Fruit fly (Drosophila melanogaster) whole organism, embryonic: ENCODE measurements around the gene CG31265.

Experiments used
- ATbp ChIP-seq: fragments of 200-800 bp; sonication (Bioruptor generic); optimal IDR thresholded peaks from 2 replicates; lab custom pipeline; 2017; ENCODE audit warnings: missing biosample characterization, mild to moderate bottlenecking, missing genetic modification characterization, missing genetic modification reagents
- Asciz ChIP-seq: fragments of 200-800 bp; sonication (Bioruptor generic); optimal IDR thresholded peaks from 2 replicates; lab custom pipeline; 2017; ENCODE audit warnings: missing biosample characterization, mild to moderate bottlenecking, missing genetic modification characterization, missing genetic modification reagents
- Bdp1 ChIP-seq: fragments of 200-800 bp; sonication (Bioruptor generic); optimal IDR thresholded peaks from 3 replicates; lab custom pipeline; 2016; ENCODE audit warnings: missing biosample characterization, missing genetic modification characterization
- Blimp-1 ChIP-seq: fragments of 200-800 bp; sonication (Bioruptor generic); optimal IDR thresholded peaks from 3 replicates; lab custom pipeline; 2018; ENCODE audit warnings: missing biosample characterization, missing genetic modification characterization, mild to moderate bottlenecking, moderate library complexity, missing genetic modification reagents
- CG10209 ChIP-seq: fragments of 200-800 bp; sonication (Bioruptor generic); optimal IDR thresholded peaks from 3 replicates; lab custom pipeline; 2017; ENCODE audit warnings: missing biosample characterization, mild to moderate bottlenecking, missing genetic modification characterization, missing genetic modification reagents
- CG1024 ChIP-seq: fragments of 200-800 bp; sonication (Bioruptor generic); IDR thresholded peaks from 2 replicates; pipeline ENCODE4 v1.3.6; 2022; ENCODE audit warnings: missing biosample characterization, missing genetic modification characterization
- CG10274 ChIP-seq: fragments of 200-800 bp; sonication (Bioruptor generic); optimal IDR thresholded peaks from 3 replicates; lab custom pipeline; 2017; ENCODE audit warnings: missing biosample characterization, mild to moderate bottlenecking, missing genetic modification characterization
- CG10431 ChIP-seq: fragments of 200-800 bp; sonication (Bioruptor generic); optimal IDR thresholded peaks from 3 replicates; lab custom pipeline; 2018; ENCODE audit warnings: missing biosample characterization, mild to moderate bottlenecking, missing genetic modification characterization
- CG10543 ChIP-seq: fragments of 200-800 bp; sonication (Bioruptor generic); optimal IDR thresholded peaks from 3 replicates; lab custom pipeline; 2017; ENCODE audit warnings: missing biosample characterization, mild to moderate bottlenecking, missing genetic modification characterization, moderate library complexity
- CG11723 ChIP-seq: fragments of 200-800 bp; sonication (Bioruptor generic); optimal IDR thresholded peaks from 2 replicates; lab custom pipeline; 2017; ENCODE audit warnings: missing biosample characterization, mild to moderate bottlenecking, missing genetic modification characterization
- CG1233 ChIP-seq: fragments of 200-800 bp; sonication (Bioruptor generic); optimal IDR thresholded peaks from 4 replicates; lab custom pipeline; 2018; ENCODE audit warnings: missing biosample characterization, mild to moderate bottlenecking, missing genetic modification characterization
- CG13296 ChIP-seq: fragments of 200-800 bp; sonication (Bioruptor generic); optimal IDR thresholded peaks from 3 replicates; lab custom pipeline; 2018; ENCODE audit warnings: missing biosample characterization, mild to moderate bottlenecking, missing genetic modification characterization
- CG13424 ChIP-seq: fragments of 200-800 bp; sonication (Bioruptor generic); optimal IDR thresholded peaks from 2 replicates; lab custom pipeline; 2019; ENCODE audit warnings: missing biosample characterization, mild to moderate bottlenecking, missing genetic modification characterization, moderate library complexity
- CG15011 ChIP-seq: fragments of 200-800 bp; sonication (Bioruptor generic); optimal IDR thresholded peaks from 3 replicates; lab custom pipeline; 2018; ENCODE audit warnings: missing biosample characterization, mild to moderate bottlenecking, missing genetic modification characterization
- CG15601 ChIP-seq: fragments of 200-800 bp; sonication (Bioruptor generic); optimal IDR thresholded peaks from 3 replicates; lab custom pipeline; 2019; ENCODE audit warnings: missing biosample characterization, mild to moderate bottlenecking, missing genetic modification characterization, moderate library complexity
- CG18011 ChIP-seq: fragments of 200-800 bp; sonication (Bioruptor generic); optimal IDR thresholded peaks from 2 replicates; lab custom pipeline; 2017; ENCODE audit warnings: missing biosample characterization, missing genetic modification characterization, mild to moderate bottlenecking, moderate library complexity, missing genotype
- CG18599 ChIP-seq: fragments of 200-800 bp; sonication (Bioruptor generic); optimal IDR thresholded peaks from 3 replicates; lab custom pipeline; 2017; ENCODE audit warnings: missing biosample characterization, missing genetic modification characterization, mild to moderate bottlenecking, moderate library complexity, missing genetic modification reagents
- CG2678 ChIP-seq: fragments of 200-800 bp; sonication (Bioruptor generic); optimal IDR thresholded peaks from 3 replicates; lab custom pipeline; 2019; ENCODE audit warnings: missing biosample characterization, mild to moderate bottlenecking, missing genetic modification characterization, moderate library complexity
- CG2712 ChIP-seq: fragments of 200-800 bp; optimal IDR thresholded peaks from 3 replicates; lab custom pipeline; 2019; ENCODE audit warnings: missing biosample characterization, mild to moderate bottlenecking, missing genetic modification characterization, moderate library complexity
- CG31365 ChIP-seq: fragments of 200-800 bp; sonication (Bioruptor generic); optimal IDR thresholded peaks from 2 replicates; lab custom pipeline; 2018; ENCODE audit warnings: missing biosample characterization, mild to moderate bottlenecking, missing genetic modification characterization
- CG33557 ChIP-seq: fragments of 200-800 bp; sonication (Bioruptor generic); optimal IDR thresholded peaks from 2 replicates; lab custom pipeline; 2019; ENCODE audit warnings: missing biosample characterization, mild to moderate bottlenecking, missing genetic modification characterization, moderate library complexity
- CG3407 ChIP-seq: fragments of 200-800 bp; sonication (Bioruptor generic); optimal IDR thresholded peaks from 2 replicates; lab custom pipeline; 2018; ENCODE audit warnings: missing biosample characterization, mild to moderate bottlenecking, missing genetic modification characterization
- CG4328 ChIP-seq: fragments of 200-800 bp; sonication (Bioruptor generic); optimal IDR thresholded peaks from 3 replicates; lab custom pipeline; 2017; ENCODE audit warnings: missing biosample characterization, missing genetic modification reagents, missing genetic modification characterization
- CG4360 ChIP-seq: fragments of 200-800 bp; sonication (Bioruptor generic); IDR thresholded peaks from 2 replicates; pipeline ENCODE4 v1.3.6; 2022; ENCODE audit warnings: missing biosample characterization, missing genetic modification characterization
- CG4707 ChIP-seq: fragments of 200-800 bp; sonication (Bioruptor generic); optimal IDR thresholded peaks from 2 replicates; lab custom pipeline; 2018; ENCODE audit warnings: missing biosample characterization, mild to moderate bottlenecking, missing genetic modification characterization, moderate library complexity
- CG4854 ChIP-seq: fragments of 200-800 bp; sonication (Bioruptor generic); optimal IDR thresholded peaks from 2 replicates; lab custom pipeline; 2016; ENCODE audit warnings: missing biosample characterization, missing genetic modification characterization, inconsistent platforms
- CG6765 ChIP-seq: fragments of 200-800 bp; sonication (Bioruptor generic); optimal IDR thresholded peaks from 3 replicates; lab custom pipeline; 2017; ENCODE audit warnings: missing biosample characterization, mild to moderate bottlenecking, missing genetic modification characterization
- CG6813 ChIP-seq: fragments of 200-800 bp; sonication (Bioruptor generic); optimal IDR thresholded peaks from 2 replicates; lab custom pipeline; 2017; ENCODE audit warnings: missing biosample characterization, missing genetic modification characterization, mild to moderate bottlenecking, moderate library complexity, missing genetic modification reagents
- CG6854 ChIP-seq: fragments of 200-800 bp; sonication (Bioruptor generic); optimal IDR thresholded peaks from 3 replicates; lab custom pipeline; 2017; ENCODE audit warnings: missing biosample characterization, mild to moderate bottlenecking, missing genetic modification characterization
- CG7987 ChIP-seq: fragments of 200-800 bp; sonication (Bioruptor generic); optimal IDR thresholded peaks from 2 replicates; lab custom pipeline; 2018; ENCODE audit warnings: missing biosample characterization, mild to moderate bottlenecking, missing genetic modification characterization, moderate library complexity
- CG8281 ChIP-seq: fragments of 200-800 bp; sonication (Bioruptor generic); optimal IDR thresholded peaks from 2 replicates; lab custom pipeline; 2018; ENCODE audit warnings: missing biosample characterization, mild to moderate bottlenecking, missing genetic modification characterization, moderate library complexity
- Eip74EF ChIP-seq, 2 experiments: fragments of 200-800 bp in 1 of 2; fragments of >200 bp in 1 of 2; sonication (Bioruptor generic) in 1 of 2; optimal IDR thresholded peaks; 2 replicates each; lab custom pipeline; 2017 to 2019; ENCODE audit warnings: missing biosample characterization in 2 of 2, missing genetic modification characterization in 2 of 2, mild to moderate bottlenecking in 1 of 2, moderate library complexity in 1 of 2
- HmgZ ChIP-seq: fragments of 200-800 bp; sonication (Bioruptor generic); optimal IDR thresholded peaks from 2 replicates; lab custom pipeline; 2018; ENCODE audit warnings: missing biosample characterization, mild to moderate bottlenecking, missing genetic modification characterization
- Hsf ChIP-seq: fragments of 200-800 bp; sonication (Bioruptor generic); optimal IDR thresholded peaks from 3 replicates; lab custom pipeline; 2016; ENCODE audit warnings: missing biosample characterization, missing genetic modification characterization
- Med ChIP-seq: fragments of 200-800 bp; sonication (Bioruptor generic); peaks from one replicate; lab custom pipeline; 2016; ENCODE audit warnings: missing biosample characterization, missing genetic modification characterization, mild to moderate bottlenecking, inconsistent platforms, moderate library complexity
- Poxn ChIP-seq: fragments of 200-800 bp; sonication (Bioruptor generic); IDR thresholded peaks from 2 replicates; pipeline ENCODE4 v1.3.6; 2022; ENCODE audit warnings: missing biosample characterization, missing genetic modification characterization
- Tbp ChIP-seq: fragments of >200 bp; optimal IDR thresholded peaks from 2 replicates; lab custom pipeline; 2018; ENCODE audit warnings: missing biosample characterization, missing genetic modification characterization
- ato ChIP-seq: fragments of 200-800 bp; sonication (Bioruptor generic); IDR thresholded peaks from 2 replicates; pipeline ENCODE4 v1.3.6; 2022; ENCODE audit warnings: missing biosample characterization, missing genetic modification characterization; ENCODE audit not compliant: partially characterized antibody
- exex ChIP-seq: fragments of 200-800 bp; sonication (Bioruptor generic); optimal IDR thresholded peaks from 4 replicates; lab custom pipeline; 2018; ENCODE audit warnings: missing biosample characterization, mild to moderate bottlenecking, missing genetic modification characterization, moderate library complexity
- lab ChIP-seq: fragments of 200-800 bp; sonication (Bioruptor generic); optimal IDR thresholded peaks from 3 replicates; lab custom pipeline; 2017; ENCODE audit warnings: missing biosample characterization, missing genetic modification characterization, mild to moderate bottlenecking, moderate library complexity, missing genetic modification reagents
- lola ChIP-seq, 3 experiments: fragments of >200 bp in 2 of 3; fragments of 200-800 bp in 1 of 3; sonication (Bioruptor generic) in 1 of 3; optimal IDR thresholded peaks; 2 replicates each; lab custom pipeline; 2017 to 2019; ENCODE audit warnings: missing biosample characterization in 3 of 3, missing genetic modification characterization in 3 of 3, mild to moderate bottlenecking in 1 of 3, moderate library complexity in 1 of 3
- nau ChIP-seq: fragments of 200-800 bp; sonication (Bioruptor generic); optimal IDR thresholded peaks from 3 replicates; lab custom pipeline; 2017; ENCODE audit warnings: missing biosample characterization, mild to moderate bottlenecking, missing genetic modification characterization, missing genetic modification reagents
- nerfin-1 ChIP-seq: fragments of 200-800 bp; sonication (Bioruptor generic); optimal IDR thresholded peaks from 3 replicates; lab custom pipeline; 2019; ENCODE audit warnings: missing biosample characterization, mild to moderate bottlenecking, missing genetic modification characterization, moderate library complexity
- pnt ChIP-seq: fragments of 200-800 bp; sonication (Bioruptor generic); optimal IDR thresholded peaks from 3 replicates; lab custom pipeline; 2016; ENCODE audit warnings: missing biosample characterization, missing genetic modification characterization
- salm ChIP-seq: fragments of 200-800 bp; sonication (Bioruptor generic); optimal IDR thresholded peaks from 2 replicates; lab custom pipeline; 2018; ENCODE audit warnings: missing biosample characterization, mild to moderate bottlenecking, missing genetic modification characterization
- sd ChIP-seq: fragments of 200-800 bp; sonication (Bioruptor generic); optimal IDR thresholded peaks from 3 replicates; lab custom pipeline; 2018; ENCODE audit warnings: missing biosample characterization, mild to moderate bottlenecking, missing genetic modification characterization, moderate library complexity
- sens ChIP-seq: fragments of 200-800 bp; sonication (Bioruptor generic); peaks from one replicate; lab custom pipeline; 2016; ENCODE audit warnings: missing biosample characterization, missing genetic modification characterization
- sug ChIP-seq: fragments of 200-800 bp; optimal IDR thresholded peaks from 2 replicates; lab custom pipeline; 2019; ENCODE audit warnings: missing biosample characterization, mild to moderate bottlenecking, missing genetic modification characterization, moderate library complexity

Gene CG31265

DNA sequence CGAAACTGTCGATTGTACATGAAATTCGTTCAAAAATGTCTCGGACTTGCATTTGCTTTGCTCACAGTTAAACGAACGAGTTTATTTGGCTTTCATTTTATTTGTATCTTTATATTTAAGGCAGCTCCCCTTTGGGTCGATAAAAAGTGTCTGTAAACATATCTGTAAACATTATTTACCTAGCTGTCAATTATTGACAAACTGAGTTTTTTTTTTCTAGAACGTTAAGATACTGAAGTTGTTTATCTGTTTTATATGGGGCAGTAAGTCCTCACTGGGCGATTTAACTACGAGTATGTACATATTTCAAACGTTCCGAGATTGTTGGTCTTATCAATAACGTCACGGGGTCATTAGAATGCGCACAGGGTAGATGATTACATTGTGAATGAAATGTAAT is 12.3 kb upstream of the CG31265 start (continued):
- peak; percentile 4 for TF ChIP-seq CG7987 (GFP tag; lab: Kevin White, UChicago)
- TF ChIP-seq CG31365 (tag; lab: Kevin White, UChicago): no peak
- peak; percentile 50 for TF ChIP-seq Asciz (GFP tag; lab: Kevin White, UChicago)
- TF ChIP-seq CG13424 (tag; lab: Kevin White, UChicago): peak; percentile 22
- peak; percentile 32 for TF ChIP-seq sd (tag; lab: Kevin White, UChicago)
- peak; percentile 48 for TF ChIP-seq exex (tag; lab: Kevin White, UChicago)
- TF ChIP-seq lola (GFP tag; optimal IDR thresholded peaks at IDR 0.05; lab: Kevin White, UChicago): peak in 1 of 3 experiments; percentile 1
- TF ChIP-seq CG6813: peak; percentile 63
- TF ChIP-seq CG10543 (GFP tag; lab: Kevin White, UChicago): peak; percentile 43
- peak; percentile 49 for TF ChIP-seq CG13296 (GFP tag; lab: Kevin White, UChicago)
- peak; percentile 31 for TF ChIP-seq CG4328
- TF ChIP-seq Eip74EF (GFP tag; optimal IDR thresholded peaks at IDR 0.05; lab: Kevin White, UChicago): peak in 1 of 2 experiments; percentile 12
- TF ChIP-seq CG1024 (GFP tag; lab: Robert Waterston, UW): no peak
- peak; percentile 70 for TF ChIP-seq sens (GFP tag; lab: Kevin White, UChicago)
- TF ChIP-seq Med (GFP tag; lab: Kevin White, UChicago): peak; percentile 63
- peak; percentile 19 for TF ChIP-seq CG10209 (GFP tag; lab: Kevin White, UChicago)
- TF ChIP-seq Bdp1 (GFP tag; lab: Kevin White, UChicago): no peak
- TF ChIP-seq CG6765 (GFP tag; lab: Kevin White, UChicago): peak; percentile 27
- TF ChIP-seq CG1233 (GFP tag; lab: Kevin White, UChicago): peak; percentile 20
- no peak for TF ChIP-seq CG10274 (GFP tag; lab: Kevin White, UChicago)
- no peak for TF ChIP-seq Hsf
- peak; percentile 10 for TF ChIP-seq CG18599 (GFP tag; lab: Kevin White, UChicago)
- TF ChIP-seq CG33557 (GFP tag; lab: Kevin White, UChicago): peak; percentile 69
- peak; percentile 62 for TF ChIP-seq CG15601 (tag; lab: Kevin White, UChicago)
- TF ChIP-seq ATbp (GFP tag; lab: Kevin White, UChicago): peak; percentile 50
- peak; percentile 64 for TF ChIP-seq CG2678 (tag; lab: Kevin White, UChicago)
- peak; percentile 25 for TF ChIP-seq nerfin-1 (tag; lab: Kevin White, UChicago)
- TF ChIP-seq CG3407 (GFP tag; lab: Kevin White, UChicago): peak; percentile 55
- TF ChIP-seq HmgZ (tag; lab: Kevin White, UChicago): peak; percentile 1
- TF ChIP-seq salm (tag; lab: Kevin White, UChicago): peak; percentile 56
- peak; percentile 40 for TF ChIP-seq CG2712 (tag; lab: Kevin White, UChicago)
- no peak for TF ChIP-seq ato (GFP tag; lab: Robert Waterston, UW)
- peak; percentile 15 for TF ChIP-seq Blimp-1
- TF ChIP-seq CG8281 (tag; lab: Kevin White, UChicago): peak; percentile 84
- TF ChIP-seq sug (tag; lab: Kevin White, UChicago): peak; percentile 48
- peak; percentile 32 for TF ChIP-seq CG10431 (GFP tag; lab: Kevin White, UChicago)
- TF ChIP-seq pnt (GFP tag; lab: Kevin White, UChicago): no peak
- TF ChIP-seq nau (GFP tag; lab: Kevin White, UChicago): peak; percentile 35
- no peak for TF ChIP-seq CG4360
- no peak for TF ChIP-seq Tbp (GFP tag; lab: Kevin White, UChicago)
- peak; percentile 31 for TF ChIP-seq CG6854 (GFP tag; lab: Kevin White, UChicago)
- TF ChIP-seq CG15011 (GFP tag; lab: Kevin White, UChicago): peak; percentile 34
- TF ChIP-seq CG4707: peak; percentile 38
- peak; percentile 25 for TF ChIP-seq CG11723 (GFP tag; lab: Kevin White, UChicago)
- TF ChIP-seq CG4854 (GFP tag; lab: Kevin White, UChicago): no peak
- peak; percentile 73 for TF ChIP-seq lab
- peak; percentile 9 for TF ChIP-seq CG18011 (GFP tag; lab: Kevin White, UChicago)
- TF ChIP-seq Poxn (GFP tag; lab: Robert Waterston, UW): no peak
